Worm (Caenorhabditis elegans) whole organism, early embryonic: Measurements from ENCODE around the gene C45G9.11.
"Not testable (repeated sequence)": the region's sequence is repeated elsewhere in the genome, so short reads cannot be mapped to it uniquely, and the experiment has no call there.

Source experiments
- B0310.2 ChIP-seq: sonication (generic microtip); optimal IDR thresholded peaks from 2 replicates; lab custom pipeline; 2016; ENCODE audit warnings: mild to moderate bottlenecking, missing genetic modification characterization, missing compliant biosample characterization
- F13C5.2 ChIP-seq: sonication (generic microtip); optimal IDR thresholded peaks from 2 replicates; lab custom pipeline; 2017; ENCODE audit warnings: mild to moderate bottlenecking, missing genetic modification characterization, inconsistent platforms, missing compliant biosample characterization
- aly-1 ChIP-seq: sonication (generic microtip); optimal IDR thresholded peaks from 2 replicates; lab custom pipeline; 2016; ENCODE audit warnings: missing genetic modification characterization, missing compliant biosample characterization
- ama-1 ChIP-seq: fragments of 150-350 bp; optimal IDR thresholded peaks from 2 replicates; lab custom pipeline; 2014
- ceh-13 ChIP-seq: fragments of 200-800 bp; sonication (Bioruptor generic); optimal IDR thresholded peaks from 2 replicates; lab custom pipeline; 2018; ENCODE audit warnings: mild to moderate bottlenecking, missing genetic modification characterization, missing compliant biosample characterization
- ceh-36 ChIP-seq: sonication (generic microtip); optimal IDR thresholded peaks from 2 replicates; lab custom pipeline; 2016; ENCODE audit warnings: missing genetic modification characterization, inconsistent platforms, missing compliant biosample characterization
- ets-7 ChIP-seq: sonication (generic microtip); optimal IDR thresholded peaks from 2 replicates; lab custom pipeline; 2016; ENCODE audit warnings: missing genotype, missing genetic modification characterization, missing compliant biosample characterization
- flt-1 ChIP-seq: fragments of 200-800 bp; sonication (Bioruptor generic); IDR thresholded peaks from 2 replicates; pipeline ENCODE4 v1.3.6; 2022; ENCODE audit warnings: missing genetic modification characterization, missing compliant biosample characterization
- hmbx-1 ChIP-seq: sonication (generic microtip); optimal IDR thresholded peaks from 2 replicates; lab custom pipeline; 2016; ENCODE audit warnings: mild to moderate bottlenecking, missing genetic modification characterization, missing compliant biosample characterization
- hmg-4 ChIP-seq: fragments of 200-800 bp; sonication (Bioruptor generic); optimal IDR thresholded peaks from 2 replicates; lab custom pipeline; 2018; ENCODE audit warnings: mild to moderate bottlenecking, missing genetic modification characterization, missing compliant biosample characterization
- hnd-1 ChIP-seq: sonication (generic microtip); optimal IDR thresholded peaks from 2 replicates; lab custom pipeline; 2016; ENCODE audit warnings: missing genetic modification characterization, missing compliant biosample characterization
- pes-1 ChIP-seq: fragments of 200-800 bp; sonication (Bioruptor generic); IDR thresholded peaks from 2 replicates; pipeline ENCODE4 v1.3.6; 2022; ENCODE audit warnings: missing genetic modification reagents, missing genetic modification characterization, missing compliant biosample characterization
- scrt-1 ChIP-seq: fragments of 200-800 bp; sonication (Bioruptor generic); IDR thresholded peaks from 2 replicates; pipeline ENCODE4 v1.3.6; 2022; ENCODE audit warnings: missing genetic modification characterization, missing compliant biosample characterization
- sea-1 ChIP-seq: fragments of 200-800 bp; sonication (Bioruptor generic); conservative IDR thresholded peaks from 2 replicates; pipeline ENCODE4 v1.3.6; 2022; ENCODE audit warnings: missing genetic modification characterization, missing compliant biosample characterization
- tbx-11 ChIP-seq: fragments of 200-800 bp; sonication (Bioruptor generic); IDR thresholded peaks from 2 replicates; pipeline ENCODE4 v1.3.6; 2022; ENCODE audit warnings: missing genetic modification characterization, missing compliant biosample characterization
- tbx-37 ChIP-seq: fragments of 200-800 bp; sonication (Bioruptor generic); conservative IDR thresholded peaks from 2 replicates; pipeline ENCODE4 v1.3.6; 2022; ENCODE audit warnings: missing genetic modification reagents, missing genetic modification characterization, missing compliant biosample characterization
- tra-4 ChIP-seq: sonication (generic microtip); optimal IDR thresholded peaks from 2 replicates; lab custom pipeline; 2017; ENCODE audit warnings: missing genetic modification characterization, missing compliant biosample characterization

The C45G9.11 gene

DNA sequence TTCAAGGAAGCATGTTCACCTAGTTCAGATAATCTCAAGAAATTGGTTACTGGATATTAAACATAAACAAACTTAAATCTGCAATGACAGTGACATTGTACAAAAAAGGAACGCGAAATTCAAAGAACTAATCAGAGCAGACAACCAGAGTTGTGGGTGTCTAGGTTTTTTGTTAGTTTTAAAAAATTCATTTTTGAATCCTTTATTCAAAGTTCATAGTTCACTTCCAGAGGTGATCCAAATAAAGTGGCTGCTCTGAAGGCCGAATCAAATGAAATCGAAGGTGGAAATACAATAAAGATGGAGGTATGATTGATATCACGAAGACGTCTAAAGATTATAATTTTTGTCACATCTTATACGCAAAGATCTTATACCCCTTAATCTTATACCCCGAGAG is 5.9 kb upstream of the C45G9.11 start, which contains the start of gene ttbk-6:
Gene ttbk-6 (plus strand): TSS at position 301 of the 400 bp plus-strand sequence.
- no peak for TF ChIP-seq tbx-37 (GFP tag; lab: Robert Waterston, UW)
- no peak for TF ChIP-seq ceh-36
- TF ChIP-seq scrt-1 (GFP tag; lab: Robert Waterston, UW) = no peak
- no peak for TF ChIP-seq pes-1 (GFP tag; lab: Robert Waterston, UW)
- TF ChIP-seq ama-1 (lab: Kevin White, UChicago) = no peak
- TF ChIP-seq B0310.2 (tag; lab: Kevin White, UChicago) = no peak
- no peak for TF ChIP-seq hnd-1 (tag; lab: Kevin White, UChicago)
- no peak for TF ChIP-seq hmg-4 (GFP tag; lab: Kevin White, UChicago)

DNA sequence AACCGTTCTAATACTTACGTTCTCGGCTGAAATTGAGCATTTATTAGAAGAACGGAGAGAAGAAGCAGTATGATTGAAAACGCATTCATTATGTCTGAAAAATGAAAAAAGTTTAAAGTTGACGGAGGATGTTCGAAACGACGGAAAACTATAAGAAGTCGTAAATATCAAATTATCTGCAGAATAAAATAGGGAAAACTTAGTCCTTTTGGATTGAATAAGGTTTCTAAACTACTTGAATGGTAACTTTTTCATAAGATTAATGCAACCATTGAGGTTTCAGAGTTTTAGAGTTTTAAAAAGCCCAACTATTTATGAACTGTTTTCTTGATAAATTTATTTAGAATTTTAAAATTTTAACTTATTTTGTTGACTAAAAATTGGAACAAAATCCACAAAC is 3.0 kb upstream of the C45G9.11 start, which contains the start of gene C45G9.12:
Gene C45G9.12 (minus strand): TSS at position 101 of the 400 bp plus-strand sequence.
- no peak for TF ChIP-seq hnd-1 (tag; lab: Kevin White, UChicago)
- TF ChIP-seq ceh-36 = no peak
- no peak for TF ChIP-seq aly-1 (tag; lab: Kevin White, UChicago)
- TF ChIP-seq hmbx-1 = no peak
- TF ChIP-seq tbx-11 (GFP tag; lab: Robert Waterston, UW) = no peak
- no peak for TF ChIP-seq pes-1 (GFP tag; lab: Robert Waterston, UW)
- no peak for TF ChIP-seq ets-7 (tag; lab: Kevin White, UChicago)
- no peak for TF ChIP-seq scrt-1 (GFP tag; lab: Robert Waterston, UW)
- TF ChIP-seq ama-1 (lab: Kevin White, UChicago) = no peak
- no peak for TF ChIP-seq flt-1 (GFP tag; lab: Robert Waterston, UW)
- no peak for TF ChIP-seq tbx-37 (GFP tag; lab: Robert Waterston, UW)
- no peak for TF ChIP-seq hmg-4 (GFP tag; lab: Kevin White, UChicago)
- no peak for TF ChIP-seq tra-4 (tag; lab: Kevin White, UChicago)
- no peak for TF ChIP-seq sea-1 (GFP tag; lab: Robert Waterston, UW)
- TF ChIP-seq B0310.2 (tag; lab: Kevin White, UChicago) = no peak
- no peak for TF ChIP-seq F13C5.2 (tag; lab: Kevin White, UChicago)
- no peak for TF ChIP-seq ceh-13 (GFP tag; lab: Kevin White, UChicago)

DNA sequence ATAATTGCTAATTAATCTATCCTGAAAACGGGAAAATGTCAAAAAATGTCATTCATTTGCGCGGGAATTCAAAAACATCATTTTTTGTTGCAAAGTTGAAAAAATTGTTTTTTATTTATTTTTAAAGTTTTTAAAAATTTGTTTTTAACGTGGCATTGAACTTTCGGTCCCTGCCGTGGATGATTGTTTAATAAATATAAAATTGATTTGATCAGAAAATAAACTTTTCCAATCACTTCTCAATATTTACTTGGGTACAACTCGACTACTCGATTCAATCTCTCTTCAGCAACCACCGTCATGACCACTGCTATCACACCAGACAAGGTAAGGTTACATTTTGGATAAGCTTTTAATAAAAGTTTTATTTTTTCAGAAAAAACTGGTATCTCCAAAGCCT is 6.1 kb downstream of the C45G9.11 start, which contains the start of gene C45G9.4:
Gene C45G9.4 (plus strand): TSS at position 301 of the 400 bp plus-strand sequence.
- TF ChIP-seq hmbx-1; scrt-1 (GFP tag; lab: Robert Waterston, UW); pes-1 (GFP tag; lab: Robert Waterston, UW): not testable (repeated sequence)

DNA sequence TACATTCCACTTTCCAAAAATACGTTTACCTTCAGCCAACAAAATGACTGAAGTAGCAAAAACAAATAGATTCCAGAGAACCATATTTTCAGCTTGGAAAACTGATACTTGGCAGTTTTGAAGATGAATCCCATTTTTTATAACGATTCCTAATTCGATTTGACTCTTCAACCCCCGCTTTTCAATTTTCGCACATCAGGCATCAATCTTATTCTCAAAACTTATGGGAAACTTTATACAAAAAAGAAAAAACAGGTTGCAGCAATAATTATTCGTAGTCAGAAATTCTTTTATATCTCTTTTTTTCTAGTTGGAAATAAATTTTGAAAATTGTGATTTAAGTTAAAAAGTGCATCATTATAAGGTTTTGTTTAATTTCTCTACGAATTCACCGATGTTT is 6.7 kb downstream of the C45G9.11 start, which contains the start of gene C45G9.10:
Gene C45G9.10 (minus strand): TSS at position 101 of the 400 bp plus-strand sequence.
- TF ChIP-seq tra-4 (tag; lab: Kevin White, UChicago) (no peak), flt-1 (GFP tag; lab: Robert Waterston, UW) (no peak), ets-7 (tag; lab: Kevin White, UChicago) (no peak), F13C5.2 (tag; lab: Kevin White, UChicago) (no peak), aly-1 (tag; lab: Kevin White, UChicago) (no peak), hmbx-1 (no peak), ceh-13 (GFP tag; lab: Kevin White, UChicago) (no peak), hmg-4 (GFP tag; lab: Kevin White, UChicago) (no peak), B0310.2 (tag; lab: Kevin White, UChicago) (no peak), hnd-1 (tag; lab: Kevin White, UChicago) (no peak), pes-1 (GFP tag; lab: Robert Waterston, UW) (no peak), scrt-1 (GFP tag; lab: Robert Waterston, UW) (no peak), tbx-37 (GFP tag; lab: Robert Waterston, UW) (no peak), sea-1 (GFP tag; lab: Robert Waterston, UW) (no peak)

DNA sequence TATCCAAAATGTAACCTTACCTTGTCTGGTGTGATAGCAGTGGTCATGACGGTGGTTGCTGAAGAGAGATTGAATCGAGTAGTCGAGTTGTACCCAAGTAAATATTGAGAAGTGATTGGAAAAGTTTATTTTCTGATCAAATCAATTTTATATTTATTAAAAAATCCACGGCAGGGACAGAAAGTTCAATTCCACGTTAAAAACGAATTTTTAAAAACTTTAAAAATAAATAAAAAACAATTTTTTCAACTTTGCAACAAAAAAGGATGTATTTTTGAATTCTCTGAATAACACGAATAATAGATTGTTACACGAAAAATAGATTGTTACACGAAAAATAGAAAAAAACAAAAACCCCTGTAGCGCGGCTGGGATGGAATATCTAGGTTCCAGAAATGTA is 12.8 kb downstream of the C45G9.11 start, which contains the start of gene C45G9.9:
Gene C45G9.9 (minus strand): TSS at position 101 of the 400 bp plus-strand sequence.
- not testable (repeated sequence) for TF ChIP-seq tra-4 (tag; lab: Kevin White, UChicago); sea-1 (GFP tag; lab: Robert Waterston, UW); ceh-36

DNA sequence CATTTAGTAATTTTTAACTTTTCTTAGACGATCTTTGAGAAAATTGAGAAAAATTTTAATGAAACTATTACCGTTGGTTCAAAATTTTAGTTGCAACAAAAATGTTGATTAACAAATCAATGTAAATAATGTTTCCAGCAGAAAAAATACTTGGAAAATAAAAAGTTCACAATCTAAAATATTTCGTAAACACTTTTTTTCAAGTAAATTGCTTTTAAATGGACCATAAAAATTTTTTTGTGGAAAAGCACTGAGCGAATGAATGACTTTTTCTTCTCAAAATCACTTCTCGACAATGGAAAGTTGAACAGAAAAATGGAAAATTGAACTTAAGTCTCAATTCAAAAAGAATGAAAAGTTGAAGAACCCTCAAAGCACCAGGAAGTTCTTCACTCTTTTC is 15.0 kb downstream of the C45G9.11 start, which contains the start of gene C45G9.8:
Gene C45G9.8 (minus strand): TSS at position 101 of the 400 bp plus-strand sequence.
- no peak for TF ChIP-seq B0310.2 (tag; lab: Kevin White, UChicago)
- TF ChIP-seq pes-1 (GFP tag; lab: Robert Waterston, UW) = no peak
- no peak for TF ChIP-seq flt-1 (GFP tag; lab: Robert Waterston, UW)
- TF ChIP-seq sea-1 (GFP tag; lab: Robert Waterston, UW) = no peak
- no peak for TF ChIP-seq ama-1 (lab: Kevin White, UChicago)
- no peak for TF ChIP-seq tra-4 (tag; lab: Kevin White, UChicago)
- TF ChIP-seq aly-1 (tag; lab: Kevin White, UChicago) = no peak
- no peak for TF ChIP-seq ceh-36
- no peak for TF ChIP-seq tbx-11 (GFP tag; lab: Robert Waterston, UW)
- TF ChIP-seq hmg-4 (GFP tag; lab: Kevin White, UChicago) = no peak
- TF ChIP-seq F13C5.2 (tag; lab: Kevin White, UChicago) = no peak
- no peak for TF ChIP-seq ceh-13 (GFP tag; lab: Kevin White, UChicago)
- no peak for TF ChIP-seq hmbx-1
- TF ChIP-seq scrt-1 (GFP tag; lab: Robert Waterston, UW) = no peak

DNA sequence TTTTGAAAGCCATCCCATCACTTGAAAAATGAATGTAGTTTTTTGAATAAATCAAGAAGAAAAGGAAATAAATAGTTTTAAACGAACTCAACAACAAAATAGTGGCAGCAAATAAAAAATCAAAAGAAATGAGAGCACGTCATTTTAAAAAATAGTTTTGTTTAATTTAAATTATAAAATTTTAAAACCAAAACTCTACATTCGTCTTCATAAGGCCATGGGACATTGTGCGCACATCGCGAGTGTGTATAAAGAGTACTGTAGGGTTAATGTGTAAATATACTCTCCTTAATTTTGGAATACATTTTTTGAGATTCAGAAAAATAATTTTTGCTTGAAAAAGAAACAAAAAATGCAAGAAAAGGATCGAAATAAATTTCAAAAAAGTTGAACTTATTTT is 16.6 kb downstream of the C45G9.11 start, which contains the start of gene C45G9.15:
Gene C45G9.15 (minus strand): TSS at position 101 of the 400 bp plus-strand sequence.
- TF ChIP-seq ceh-13 (GFP tag; lab: Kevin White, UChicago) (no peak), ets-7 (tag; lab: Kevin White, UChicago) (no peak), hmbx-1 (no peak), aly-1 (tag; lab: Kevin White, UChicago) (no peak), pes-1 (GFP tag; lab: Robert Waterston, UW) (no peak), tbx-37 (GFP tag; lab: Robert Waterston, UW) (no peak), ama-1 (lab: Kevin White, UChicago) (no peak), hnd-1 (tag; lab: Kevin White, UChicago) (no peak), flt-1 (GFP tag; lab: Robert Waterston, UW) (no peak), sea-1 (GFP tag; lab: Robert Waterston, UW) (no peak), tra-4 (tag; lab: Kevin White, UChicago) (no peak), hmg-4 (GFP tag; lab: Kevin White, UChicago) (no peak), F13C5.2 (tag; lab: Kevin White, UChicago) (no peak), tbx-11 (GFP tag; lab: Robert Waterston, UW) (no peak), B0310.2 (tag; lab: Kevin White, UChicago) (no peak), scrt-1 (GFP tag; lab: Robert Waterston, UW) (no peak), ceh-36 (no peak)
